Worm (Caenorhabditis elegans): ENCODE data around the gene srh-212.

DNA sequence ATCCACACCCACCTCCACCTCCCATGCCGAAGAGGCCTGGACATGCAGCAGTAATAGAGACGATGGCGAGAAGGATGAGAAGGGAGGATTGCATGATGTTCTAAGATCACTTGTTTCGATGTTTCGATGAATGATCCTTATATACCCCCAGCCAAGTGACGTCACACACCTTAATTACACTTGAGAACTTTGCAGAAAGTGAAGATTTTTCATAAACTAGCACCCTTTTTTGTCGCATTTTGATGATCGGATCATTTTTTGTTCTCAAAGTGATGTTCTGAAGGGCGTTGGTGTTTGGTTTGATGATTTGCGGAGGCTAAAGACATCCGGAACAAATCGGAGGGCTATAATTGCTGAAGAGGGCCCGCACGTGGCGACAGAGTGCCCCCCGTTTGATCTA lies 21.2 kb downstream of the srh-212 start, which contains the start of gene grl-27:
- TF ChIP-seq W03F9.2 (tag; optimal IDR thresholded peaks at IDR 0.05), result no peak
- no peak for TF ChIP-seq dao-5 (tag; optimal IDR thresholded peaks at IDR 0.05)

All from whole organism, L4/young adult.